Worm (Caenorhabditis elegans): Measurements from ENCODE around the gene csn-1.
"Not testable (repeated sequence)": the region's sequence is repeated elsewhere in the genome, so short reads cannot be mapped to it uniquely, and the experiment has no call there.

DNA sequence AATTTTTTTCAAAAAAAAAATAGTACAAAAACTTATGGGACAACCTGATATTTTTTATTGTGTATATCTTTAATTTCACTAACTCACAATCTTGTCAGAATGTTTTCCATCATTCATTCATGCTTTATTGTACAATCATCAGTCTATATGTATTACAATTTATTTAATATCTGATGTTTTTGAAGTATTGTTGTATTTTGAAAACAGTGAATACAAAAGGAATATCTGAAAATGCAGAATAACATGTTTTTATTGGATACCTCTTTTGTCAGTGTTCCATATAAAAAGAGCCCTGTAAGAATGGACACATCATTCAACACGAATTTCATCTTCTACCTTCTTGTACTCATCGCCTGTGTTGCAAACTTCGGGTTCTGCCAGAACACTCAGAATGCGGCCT lies 33.4 kb upstream of the csn-1 start, which contains the start of gene C06H5.14:
- TF ChIP-seq K09A11.1 (tag; optimal IDR thresholded peaks at IDR 0.05; ENCODE audit: insufficient read depth); pag-3 (tag; optimal IDR thresholded peaks at IDR 0.05; ENCODE audit: borderline replicate concordance); hlh-30 (tag; optimal IDR thresholded peaks at IDR 0.05; ENCODE audit: insufficient read depth); ama-1 (optimal IDR thresholded peaks at IDR 0.05): not testable (repeated sequence)
